Worm (Caenorhabditis elegans): ENCODE data around the gene R10E4.7.

R10E4.7 gene

ce11 chrIII:4283175-4283574 is 11.4 kb upstream of the R10E4.7 start:
- no peak for TF ChIP-seq unc-62 (GFP tag; optimal IDR thresholded peaks at IDR 0.05)

DNA sequence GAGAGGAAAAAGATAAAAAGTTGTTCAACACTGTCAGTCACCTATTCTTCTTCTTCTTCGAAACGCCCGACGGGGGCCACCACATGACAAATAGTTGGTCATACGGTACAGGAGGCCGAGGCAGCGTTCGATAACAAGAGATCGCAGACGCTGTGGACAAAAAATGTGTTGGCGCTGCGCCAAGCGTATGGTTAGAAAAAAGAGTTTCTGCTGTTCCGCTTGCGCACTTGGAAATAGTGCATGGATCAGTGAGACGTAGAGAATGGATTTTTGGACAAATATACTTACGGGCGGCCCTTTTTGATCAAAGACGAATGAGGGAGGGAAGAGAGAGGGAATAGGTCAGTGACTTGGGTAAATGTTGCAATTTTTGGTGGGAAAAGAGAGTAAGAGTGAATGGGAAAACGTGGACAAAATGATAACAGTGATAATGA is 9.9 kb upstream of the R10E4.7 start:
- TF ChIP-seq unc-62 (GFP tag; optimal IDR thresholded peaks at IDR 0.05) = no peak

ce11 chrIII:4287379-4287778 is 7.2 kb upstream of the R10E4.7 start, which contains the start of gene R10E4.3:
Gene R10E4.3 (minus strand): TSS chrIII:4287479.
- no peak for TF ChIP-seq unc-62 (GFP tag; optimal IDR thresholded peaks at IDR 0.05)

DNA sequence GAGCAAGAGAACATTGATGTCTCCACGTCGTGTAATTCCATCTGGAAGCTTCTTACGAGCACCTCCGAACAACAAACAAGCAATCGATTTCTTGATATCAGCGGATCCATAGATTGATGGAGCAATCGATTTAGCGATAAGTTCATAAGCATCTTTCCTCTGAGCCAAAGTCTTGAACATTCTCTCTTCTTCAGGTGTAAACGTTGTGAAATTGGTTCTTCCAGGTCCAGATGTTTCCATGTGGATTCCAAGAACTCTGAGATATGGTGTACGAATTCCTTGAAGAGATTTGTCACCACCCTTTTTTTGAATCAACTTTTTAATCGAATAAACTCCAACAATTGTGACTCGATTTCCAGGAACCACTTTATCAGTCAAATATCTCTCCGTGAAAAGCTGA is 4.7 kb upstream of the R10E4.7 start:
- no peak for TF ChIP-seq unc-62 (GFP tag; optimal IDR thresholded peaks at IDR 0.05)

ce11 chrIII:4291216-4291691 is 3.4 kb upstream of the R10E4.7 start, which contains the start of gene mcm-5:
Gene mcm-5 (minus strand): TSS chrIII:4291266.
- no peak for TF ChIP-seq unc-62 (GFP tag; optimal IDR thresholded peaks at IDR 0.05)

DNA sequence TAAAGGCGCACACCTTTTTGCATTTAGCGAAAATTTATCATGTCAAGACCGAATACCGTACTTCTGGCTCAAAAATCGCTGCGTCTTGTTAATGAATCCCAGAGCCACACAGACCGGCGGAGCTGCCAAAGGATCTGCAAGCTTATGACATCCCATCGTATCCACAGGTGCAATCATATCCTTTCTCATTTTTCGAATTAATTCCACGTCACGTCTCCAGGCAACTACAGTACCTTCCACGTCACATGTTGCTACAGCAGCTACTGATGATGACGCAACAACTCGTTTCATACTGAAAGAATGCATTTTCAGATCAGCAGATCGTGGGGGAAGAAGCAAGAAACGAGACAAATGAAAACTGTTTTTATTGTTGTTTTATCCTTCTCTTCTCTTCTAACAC is 1.5 kb upstream of the R10E4.7 start, which contains the start of gene R10E4.6:
R10E4.6 (plus strand) TSS at position 301 of the 400 bp plus-strand sequence.
- TF ChIP-seq unc-62 (GFP tag; optimal IDR thresholded peaks at IDR 0.05) = no peak

DNA sequence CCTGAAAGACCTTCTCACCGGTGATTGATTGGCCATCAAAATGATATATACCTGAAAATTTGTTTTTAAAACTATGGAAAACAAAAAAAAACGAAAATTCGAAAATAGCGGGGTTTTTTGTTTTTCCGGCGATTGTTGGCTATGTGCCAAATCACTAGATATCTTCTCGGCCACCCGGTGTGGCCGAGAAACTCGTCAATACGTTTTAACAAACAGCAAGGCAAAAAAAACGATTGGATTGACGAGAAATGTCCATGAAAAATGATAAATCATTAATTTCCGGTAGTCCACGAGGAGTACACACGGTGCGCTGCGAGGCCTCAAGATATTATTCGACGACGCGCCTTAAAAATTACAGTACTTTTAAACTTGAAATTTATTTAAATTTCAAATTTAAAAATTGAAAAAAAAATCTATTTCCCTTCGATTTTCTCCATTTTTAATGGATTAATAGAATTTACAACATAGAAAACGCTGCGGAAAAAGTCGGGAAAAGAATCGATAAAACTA is 6.4 kb downstream of the R10E4.7 start, which contains the start of gene R10E4.11:
R10E4.11 (minus strand) TSS at position 51 of the 510 bp plus-strand sequence.
- no peak for TF ChIP-seq unc-62 (GFP tag; optimal IDR thresholded peaks at IDR 0.05)

DNA sequence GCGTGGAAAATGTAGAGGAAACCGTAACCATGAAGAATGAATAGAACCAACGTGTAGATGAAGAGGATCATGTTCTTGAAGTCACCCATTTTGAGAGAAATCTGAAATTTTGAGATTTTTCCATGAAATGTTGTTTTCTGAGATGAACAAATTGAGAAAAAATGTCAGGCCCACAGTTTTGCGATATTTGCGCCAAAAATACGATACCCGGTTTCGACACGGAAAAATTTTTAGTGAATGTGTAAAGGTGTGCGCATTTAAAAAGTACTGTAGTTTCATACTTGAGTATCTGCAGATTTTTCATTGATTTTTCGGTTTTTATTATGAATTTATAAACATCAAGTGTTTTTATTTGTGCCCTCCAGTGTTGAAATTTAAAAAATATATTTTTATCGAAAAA is 7.7 kb downstream of the R10E4.7 start, which contains the start of gene R10E4.9:
R10E4.9 (minus strand) TSS at position 101 of the 400 bp plus-strand sequence.
- TF ChIP-seq unc-62 (GFP tag; optimal IDR thresholded peaks at IDR 0.05) = no peak

DNA sequence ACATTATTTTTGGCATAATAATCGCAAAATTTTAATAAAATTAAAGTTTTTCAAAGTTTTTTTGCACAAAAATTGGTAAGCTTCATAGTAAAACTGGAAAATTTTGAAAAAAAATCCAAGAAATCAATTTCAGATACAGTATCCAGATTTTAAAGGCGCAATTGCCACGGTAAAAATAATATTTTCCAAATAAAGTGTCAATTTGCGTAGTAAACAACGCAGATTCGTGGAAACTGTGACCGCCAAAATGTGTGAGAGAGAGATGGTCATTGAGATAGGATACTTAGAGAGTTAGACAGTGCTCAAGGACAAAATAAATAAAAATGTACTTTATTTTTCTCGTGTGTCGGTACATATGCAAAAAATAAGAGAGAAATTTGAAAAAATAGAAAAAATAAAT is 8.2 kb downstream of the R10E4.7 start:
- no peak for TF ChIP-seq unc-62 (GFP tag; optimal IDR thresholded peaks at IDR 0.05)

DNA sequence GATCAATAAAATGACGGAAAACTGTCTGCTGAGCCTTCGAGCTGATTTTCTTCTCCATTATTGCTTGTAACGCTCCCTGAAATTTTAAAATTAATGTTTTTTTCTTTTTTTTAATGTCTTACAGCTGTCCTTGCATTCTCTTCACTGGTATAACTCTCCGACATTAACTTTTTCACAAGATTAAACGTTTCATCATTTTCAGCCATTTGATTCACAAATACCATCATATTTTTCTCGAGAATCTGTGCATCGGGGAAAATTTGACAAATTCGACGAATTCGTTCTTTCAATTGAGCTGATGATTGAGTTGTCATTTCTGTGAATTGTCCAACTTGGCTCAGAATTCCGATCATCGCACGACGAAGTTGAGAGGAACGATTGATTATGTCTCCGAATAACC is 14.7 kb downstream of the R10E4.7 start:
- no peak for TF ChIP-seq unc-62 (GFP tag; optimal IDR thresholded peaks at IDR 0.05)

DNA sequence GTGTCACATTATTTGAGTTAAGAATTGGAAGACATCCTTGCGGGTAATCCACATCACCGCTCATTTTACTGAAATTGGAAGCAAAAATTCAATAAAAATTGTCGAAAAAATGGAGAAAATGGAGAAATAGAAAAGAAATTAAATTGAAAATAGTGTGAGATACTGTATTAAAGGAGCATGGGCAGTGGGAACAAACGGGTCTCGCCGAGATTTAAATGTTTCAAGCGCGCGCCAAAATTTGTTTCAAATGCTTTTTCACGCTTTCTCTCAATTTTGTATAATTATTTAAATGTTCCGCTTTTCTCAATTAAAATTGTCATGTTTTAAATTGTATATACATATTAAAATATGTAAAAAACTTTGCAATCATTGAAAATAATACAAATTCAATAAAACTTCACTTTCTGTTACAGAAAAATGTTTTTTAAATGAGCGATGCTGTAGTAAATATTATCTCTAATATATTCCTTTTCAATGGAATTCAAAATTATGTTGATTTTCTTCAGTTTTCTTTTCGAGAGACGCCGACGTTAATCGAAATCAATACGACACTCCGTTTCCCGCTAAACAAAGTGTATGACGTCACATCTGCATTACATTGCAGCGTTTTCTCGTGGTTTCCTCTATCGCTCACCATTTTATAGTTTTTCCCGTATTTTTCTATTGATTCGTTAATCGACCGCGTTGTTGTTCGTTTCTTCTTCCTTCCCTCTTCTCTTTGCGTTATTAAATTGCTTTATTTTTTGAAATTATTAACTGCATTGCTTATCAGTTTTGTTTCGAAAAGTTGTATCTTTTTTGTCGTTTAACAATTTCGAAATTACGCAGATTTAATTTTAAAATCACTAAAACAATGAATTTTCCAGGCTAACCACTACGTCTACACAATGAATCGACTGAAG is 18.7 kb downstream of the R10E4.7 start, which contains the start of the genes evl-14 and dcn-1:
evl-14 (minus strand) TSS at position 68 of the 902 bp plus-strand sequence.
dcn-1 (plus strand) TSS at position 852 of the 902 bp plus-strand sequence.
- TF ChIP-seq unc-62 (GFP tag; optimal IDR thresholded peaks at IDR 0.05) = no peak

DNA sequence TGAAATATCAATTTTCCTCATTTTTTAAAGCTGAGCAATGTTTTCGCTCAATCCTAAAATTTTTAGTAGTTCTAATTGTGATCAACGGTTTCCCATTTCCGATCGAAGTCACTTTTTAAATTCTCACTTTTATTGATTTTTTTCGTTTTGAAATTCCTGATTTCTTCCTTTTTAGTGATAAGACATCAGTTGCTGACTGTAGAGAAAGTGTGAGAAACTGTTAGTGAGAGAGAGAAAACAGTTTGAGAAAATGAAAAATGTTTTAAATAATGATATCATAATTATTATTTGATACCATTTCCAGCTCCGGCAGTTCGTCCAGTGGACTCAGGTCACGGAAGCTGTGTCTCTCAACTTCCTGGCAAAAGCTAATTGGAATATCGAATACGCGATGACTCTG is 19.9 kb downstream of the R10E4.7 start:
- TF ChIP-seq unc-62 (GFP tag; optimal IDR thresholded peaks at IDR 0.05) = no peak

ce11 chrIII:4317065-4317752 is 22.6 kb downstream of the R10E4.7 start, which contains the start of gene tag-131:
Gene tag-131 (plus strand): TSS chrIII:4317702.
- TF ChIP-seq unc-62 (GFP tag; optimal IDR thresholded peaks at IDR 0.05) = no peak

DNA sequence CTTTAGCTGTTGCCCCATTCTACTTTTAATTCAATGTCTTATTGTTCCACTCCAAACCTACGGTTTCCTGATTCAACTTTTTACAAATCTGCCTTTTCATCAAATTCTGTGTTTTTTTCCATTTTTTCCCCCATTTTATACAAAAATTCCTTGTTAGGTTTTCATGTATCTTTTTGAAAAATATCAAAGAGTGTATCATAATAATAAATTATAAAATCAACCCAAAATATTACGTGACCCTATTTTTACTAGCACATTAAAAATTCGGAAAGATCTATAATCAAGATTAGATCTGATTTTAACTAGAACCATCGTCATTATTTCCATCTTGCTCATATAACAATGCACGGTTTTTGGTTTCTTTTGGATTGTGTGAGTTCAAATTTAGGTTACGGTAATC is 25.5 kb downstream of the R10E4.7 start, which contains the start of gene H38K22.6:
H38K22.6 (plus strand) TSS at position 301 of the 400 bp plus-strand sequence.
- no peak for TF ChIP-seq unc-62 (GFP tag; optimal IDR thresholded peaks at IDR 0.05)

ce11 chrIII:4321399-4321798 is 26.8 kb downstream of the R10E4.7 start, which contains the start of gene H38K22.7:
Gene H38K22.7 (plus strand): TSS chrIII:4321699.
- TF ChIP-seq unc-62 (GFP tag; optimal IDR thresholded peaks at IDR 0.05) = no peak

DNA sequence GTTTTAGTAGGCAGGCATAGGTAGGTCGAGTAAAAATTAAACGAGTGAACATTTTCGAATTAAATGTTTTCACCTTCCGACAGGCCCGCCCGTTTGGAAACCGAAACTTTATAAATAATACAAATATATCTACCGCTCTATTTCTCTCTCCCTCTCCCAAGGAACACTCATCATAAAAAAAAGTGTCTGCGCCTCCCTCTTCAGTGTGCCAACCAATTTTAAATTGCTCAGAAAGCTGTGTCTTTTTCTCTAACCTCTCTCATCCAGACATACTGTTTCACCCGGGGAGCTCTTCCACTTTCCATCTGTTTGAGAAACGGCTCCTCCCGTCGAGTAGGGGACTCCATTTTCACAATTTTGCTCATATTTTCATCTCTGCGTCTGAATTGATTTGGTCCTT is 28.5 kb downstream of the R10E4.7 start:
- no peak for TF ChIP-seq unc-62 (GFP tag; optimal IDR thresholded peaks at IDR 0.05)
